Worm (Caenorhabditis elegans) whole organism, L2 larva: ENCODE results near the gene F40G9.6.

Experiments used
- C34F6.9 ChIP-seq: fragments of 150-350 bp; optimal IDR thresholded peaks from 2 replicates; lab custom pipeline; 2014; ENCODE audit warnings: missing biosample characterization, missing genetic modification characterization
- F13H6.1 ChIP-seq: sonication (generic microtip); optimal IDR thresholded peaks from 2 replicates; lab custom pipeline; 2016; ENCODE audit warnings: missing genetic modification characterization, missing compliant biosample characterization
- R02D3.7 ChIP-seq: fragments of 150-350 bp; optimal IDR thresholded peaks from 2 replicates; lab custom pipeline; 2014; ENCODE audit warnings: missing biosample characterization, missing genetic modification characterization
- Y55F3AM.14 ChIP-seq: fragments of 200-800 bp; sonication (Bioruptor generic); optimal IDR thresholded peaks from 2 replicates; lab custom pipeline; 2018; ENCODE audit warnings: mild to moderate bottlenecking, missing genetic modification characterization, missing compliant biosample characterization
- ZK546.5 ChIP-seq: sonication (generic microtip); optimal IDR thresholded peaks from 2 replicates; lab custom pipeline; 2017; ENCODE audit warnings: missing biosample characterization, missing genetic modification characterization
- alr-1 ChIP-seq: fragments of 150-350 bp; optimal IDR thresholded peaks from 2 replicates; lab custom pipeline; 2014; ENCODE audit warnings: missing biosample characterization, missing genetic modification characterization
- aly-2 ChIP-seq: fragments of 150-350 bp; optimal IDR thresholded peaks from 2 replicates; lab custom pipeline; 2014; ENCODE audit warnings: missing biosample characterization, missing genetic modification characterization
- ama-1 ChIP-seq: fragments of 150-350 bp; optimal IDR thresholded peaks from 2 replicates; lab custom pipeline; 2018; ENCODE audit warnings: inconsistent platforms
- blmp-1 ChIP-seq: sonication (generic microtip); optimal IDR thresholded peaks from 2 replicates; lab custom pipeline; 2017; ENCODE audit warnings: missing genetic modification characterization, mild to moderate bottlenecking, missing compliant biosample characterization, antibody characterized with exemption, moderate library complexity; ENCODE audit not compliant: insufficient read depth
- ceh-16 ChIP-seq: fragments of 150-350 bp; optimal IDR thresholded peaks from 2 replicates; lab custom pipeline; 2014; ENCODE audit warnings: missing biosample characterization, missing genetic modification characterization
- ceh-82 ChIP-seq: fragments of 150-350 bp; optimal IDR thresholded peaks from 2 replicates; lab custom pipeline; 2014; ENCODE audit warnings: missing biosample characterization, missing genetic modification characterization
- crh-2 ChIP-seq: sonication (generic microtip); optimal IDR thresholded peaks from 2 replicates; lab custom pipeline; 2017; ENCODE audit warnings: missing biosample characterization, missing genetic modification characterization
- dmd-4 ChIP-seq: sonication (generic microtip); optimal IDR thresholded peaks from 2 replicates; lab custom pipeline; 2017; ENCODE audit warnings: missing biosample characterization, missing genetic modification characterization
- egl-27 ChIP-seq: sonication (generic microtip); optimal IDR thresholded peaks from 3 replicates; lab custom pipeline; 2017; ENCODE audit warnings: missing biosample characterization, missing genetic modification reagents, missing genetic modification characterization
- elt-1 ChIP-seq: fragments of 150-350 bp; optimal IDR thresholded peaks from 2 replicates; lab custom pipeline; 2014; ENCODE audit warnings: missing biosample characterization, missing genetic modification characterization
- elt-3 ChIP-seq: sonication (generic microtip); optimal IDR thresholded peaks from 2 replicates; lab custom pipeline; 2017; ENCODE audit warnings: missing biosample characterization, missing genetic modification characterization
- fos-1 ChIP-seq: fragments of 150-350 bp; optimal IDR thresholded peaks from 2 replicates; lab custom pipeline; 2014; ENCODE audit warnings: missing biosample characterization, missing genetic modification characterization
- gmeb-1 ChIP-seq: fragments of 150-350 bp; optimal IDR thresholded peaks from 2 replicates; lab custom pipeline; 2014; ENCODE audit warnings: missing biosample characterization, missing genetic modification characterization
- lin-13 ChIP-seq: fragments of 150-350 bp; optimal IDR thresholded peaks from 2 replicates; lab custom pipeline; 2014; ENCODE audit warnings: missing biosample characterization, missing genetic modification reagents, missing genetic modification characterization
- lin-39 ChIP-seq: fragments of 150-350 bp; optimal IDR thresholded peaks from 2 replicates; lab custom pipeline; 2014; ENCODE audit warnings: missing biosample characterization, missing genetic modification reagents, missing genetic modification characterization
- lsy-2 ChIP-seq, 2 experiments: fragments of 150-350 bp in 1 of 2; sonication (generic microtip) in 1 of 2; optimal IDR thresholded peaks; 2 replicates each; lab custom pipeline; 2014 to 2017; ENCODE audit warnings: missing biosample characterization in 2 of 2, missing genetic modification characterization in 2 of 2
- mab-5 ChIP-seq: fragments of 150-350 bp; optimal IDR thresholded peaks from 2 replicates; lab custom pipeline; 2014; ENCODE audit warnings: missing biosample characterization, missing genetic modification characterization
- mbf-1 ChIP-seq: sonication (generic microtip); optimal IDR thresholded peaks from 2 replicates; lab custom pipeline; 2017; ENCODE audit warnings: missing biosample characterization, missing genetic modification characterization
- mdl-1 ChIP-seq, 2 experiments: fragments of 150-350 bp in 1 of 2; sonication (generic microtip) in 1 of 2; optimal IDR thresholded peaks; 2 replicates each; lab custom pipeline; 2017; ENCODE audit warnings: missing biosample characterization in 2 of 2, missing genetic modification characterization in 2 of 2
- nhr-10 ChIP-seq: sonication (generic microtip); optimal IDR thresholded peaks from 2 replicates; lab custom pipeline; 2017; ENCODE audit warnings: missing biosample characterization, missing genetic modification characterization
- nhr-11 ChIP-seq: fragments of 150-350 bp; optimal IDR thresholded peaks from 2 replicates; lab custom pipeline; 2014; ENCODE audit warnings: missing biosample characterization, missing genetic modification characterization
- nhr-12 ChIP-seq: fragments of 150-350 bp; optimal IDR thresholded peaks from 2 replicates; lab custom pipeline; 2014; ENCODE audit warnings: missing biosample characterization, missing genetic modification characterization
- nhr-129 ChIP-seq: fragments of 150-350 bp; optimal IDR thresholded peaks from 2 replicates; lab custom pipeline; 2014; ENCODE audit warnings: missing biosample characterization, missing genetic modification characterization
- nhr-21 ChIP-seq: fragments of 150-350 bp; optimal IDR thresholded peaks from 2 replicates; lab custom pipeline; 2014; ENCODE audit warnings: missing biosample characterization, missing genetic modification characterization
- nhr-23 ChIP-seq: fragments of 150-350 bp; optimal IDR thresholded peaks from 2 replicates; lab custom pipeline; 2014; ENCODE audit warnings: missing biosample characterization, missing genetic modification reagents, missing genetic modification characterization
- nhr-237 ChIP-seq: fragments of 150-350 bp; optimal IDR thresholded peaks from 2 replicates; lab custom pipeline; 2014; ENCODE audit warnings: missing biosample characterization, missing genetic modification characterization
- nhr-25 ChIP-seq: fragments of 150-350 bp; sonication (generic microtip); optimal IDR thresholded peaks from 3 replicates; lab custom pipeline; 2014; ENCODE audit warnings: missing biosample characterization, missing genetic modification characterization
- nhr-77 ChIP-seq: fragments of 150-350 bp; optimal IDR thresholded peaks from 2 replicates; lab custom pipeline; 2014; ENCODE audit warnings: missing biosample characterization, missing genetic modification characterization
- peb-1 ChIP-seq: fragments of 150-350 bp; optimal IDR thresholded peaks from 2 replicates; lab custom pipeline; 2014; ENCODE audit warnings: missing biosample characterization, missing genetic modification characterization
- sem-4 ChIP-seq: fragments of 150-350 bp; optimal IDR thresholded peaks from 2 replicates; lab custom pipeline; 2014; ENCODE audit warnings: missing biosample characterization, missing genetic modification reagents, missing genetic modification characterization
- skn-1 ChIP-seq: sonication (generic microtip); optimal IDR thresholded peaks from 2 replicates; lab custom pipeline; 2017; ENCODE audit warnings: missing biosample characterization, missing genetic modification characterization
- sma-3 ChIP-seq: sonication (generic microtip); optimal IDR thresholded peaks from 2 replicates; lab custom pipeline; 2016; ENCODE audit warnings: missing genetic modification reagents, missing genetic modification characterization, missing compliant biosample characterization
- sma-9 ChIP-seq, 2 experiments: fragments of 150-350 bp in 1 of 2; sonication (generic microtip) in 1 of 2; optimal IDR thresholded peaks; 2 replicates each; lab custom pipeline; 2014 to 2016; ENCODE audit warnings: missing genetic modification characterization in 2 of 2, mild to moderate bottlenecking in 1 of 2, missing biosample characterization in 1 of 2, missing compliant biosample characterization in 1 of 2, missing genetic modification reagents in 1 of 2, moderate library complexity in 1 of 2
- snpc-4 ChIP-seq: fragments of 150-350 bp; optimal IDR thresholded peaks from 2 replicates; lab custom pipeline; 2014; ENCODE audit warnings: missing biosample characterization, missing genetic modification characterization
- unc-39 ChIP-seq: fragments of 150-350 bp; optimal IDR thresholded peaks from 2 replicates; lab custom pipeline; 2014; ENCODE audit warnings: missing biosample characterization, missing genetic modification characterization
- unc-55 ChIP-seq: fragments of 150-350 bp; sonication (generic microtip); optimal IDR thresholded peaks from 3 replicates; lab custom pipeline; 2014; ENCODE audit warnings: missing biosample characterization, missing genetic modification reagents, missing genetic modification characterization
- unc-62 ChIP-seq: fragments of 150-350 bp; optimal IDR thresholded peaks from 2 replicates; lab custom pipeline; 2014; ENCODE audit warnings: missing biosample characterization, missing genetic modification reagents, missing genetic modification characterization
- zag-1 ChIP-seq: fragments of 150-350 bp; optimal IDR thresholded peaks from 2 replicates; lab custom pipeline; 2014; ENCODE audit warnings: missing biosample characterization, missing genetic modification characterization
- ztf-1 ChIP-seq: fragments of 200-800 bp; sonication (Bioruptor generic); conservative IDR thresholded peaks from 2 replicates; pipeline ENCODE4 v1.3.6; 2022; ENCODE audit warnings: missing genetic modification characterization, missing compliant biosample characterization
- ztf-11 ChIP-seq: sonication (generic microtip); optimal IDR thresholded peaks from 2 replicates; lab custom pipeline; 2017; ENCODE audit warnings: missing biosample characterization, missing genetic modification characterization
- ztf-4 ChIP-seq: fragments of 150-350 bp; optimal IDR thresholded peaks from 2 replicates; lab custom pipeline; 2014; ENCODE audit warnings: missing biosample characterization, missing genetic modification characterization

F40G9.6 gene

ce11 chrIII:179123-179592 is at the start of gene F40G9.6:
TSS of gene F40G9.6 (plus strand) at chrIII:179542.
- TF ChIP-seq alr-1 (no peak), nhr-77 (no peak), ztf-4 (tag; lab: Kevin White, UChicago) (no peak), nhr-12 (tag; lab: Kevin White, UChicago) (no peak), nhr-129 (tag; lab: Kevin White, UChicago) (no peak), snpc-4 (tag; lab: Kevin White, UChicago) (no peak), fos-1 (tag; lab: Kevin White, UChicago) (no peak), elt-1 (tag; lab: Kevin White, UChicago) (no peak), C34F6.9 (tag; lab: Kevin White, UChicago) (no peak)
- TF ChIP-seq, all 48 proteins: peak for 0

- TF ChIP-seq zag-1 (tag; lab: Kevin White, UChicago) (no peak), R02D3.7 (no peak), ama-1 (no peak), elt-3 (tag; lab: Kevin White, UChicago) (no peak), lin-13 (GFP tag; lab: Kevin White, UChicago) (no peak), mdl-1 (tag; optimal IDR thresholded peaks at IDR 0.05; lab: Kevin White, UChicago) (no peak), sma-3 (no peak), ceh-16 (no peak), dmd-4 (tag; lab: Kevin White, UChicago) (no peak), nhr-12 (tag; lab: Kevin White, UChicago) (no peak), unc-39 (tag; lab: Kevin White, UChicago) (no peak), nhr-10 (tag; lab: Kevin White, UChicago) (no peak), snpc-4 (tag; lab: Kevin White, UChicago) (no peak), ztf-11 (no peak), skn-1 (tag; lab: Kevin White, UChicago) (no peak), nhr-11 (no peak), egl-27 (tag; lab: Kevin White, UChicago) (no peak)
These were observed 48.7 kb upstream of the F40G9.6 start, which contains the start of the genes nhr-280 and C29F9.2 for ce11 chrIII:130650-131049. TSS of gene nhr-280 (minus strand) at chrIII:130750. TSS of gene C29F9.2 (plus strand) at chrIII:130947.

ce11 chrIII:131627-132026 is 47.7 kb upstream of the F40G9.6 start:
- TF ChIP-seq ztf-4 (tag; lab: Kevin White, UChicago) (no peak), skn-1 (tag; lab: Kevin White, UChicago) (no peak), blmp-1 (tag; lab: Kevin White, UChicago) (no peak), R02D3.7 (no peak), crh-2 (tag; lab: Kevin White, UChicago) (peak; percentile 60), dmd-4 (tag; lab: Kevin White, UChicago) (no peak), nhr-77 (no peak), unc-39 (tag; lab: Kevin White, UChicago) (no peak), zag-1 (tag; lab: Kevin White, UChicago) (peak; percentile 19), aly-2 (tag; lab: Kevin White, UChicago) (no peak), sem-4 (tag; lab: Kevin White, UChicago) (no peak), ceh-16 (no peak), nhr-237 (tag; lab: Kevin White, UChicago) (no peak), nhr-12 (tag; lab: Kevin White, UChicago) (no peak), F13H6.1 (tag; lab: Kevin White, UChicago) (peak; percentile 22), C34F6.9 (tag; lab: Kevin White, UChicago) (peak; percentile 83), nhr-23 (tag; lab: Kevin White, UChicago) (no peak), nhr-21 (tag; lab: Kevin White, UChicago) (peak; percentile 16), ama-1 (no peak), sma-3 (no peak), peb-1 (tag; lab: Kevin White, UChicago) (no peak), nhr-10 (tag; lab: Kevin White, UChicago) (no peak), lin-13 (GFP tag; lab: Kevin White, UChicago) (no peak), elt-3 (tag; lab: Kevin White, UChicago) (no peak), sma-9 (GFP tag; optimal IDR thresholded peaks at IDR 0.05; lab: Kevin White, UChicago) (no peak), sma-9 (tag; optimal IDR thresholded peaks at IDR 0.05; lab: Kevin White, UChicago) (no peak), unc-55 (GFP tag; lab: Kevin White, UChicago) (peak; percentile 84), mdl-1 (tag; optimal IDR thresholded peaks at IDR 0.05; lab: Kevin White, UChicago) (no peak), egl-27 (tag; lab: Kevin White, UChicago) (no peak), Y55F3AM.14 (GFP tag; lab: Kevin White, UChicago) (no peak), gmeb-1 (tag; lab: Kevin White, UChicago) (peak; percentile 46), fos-1 (tag; lab: Kevin White, UChicago) (peak; percentile 54), ZK546.5 (tag; lab: Kevin White, UChicago) (no peak), ztf-1 (GFP tag; lab: Robert Waterston, UW) (no peak), elt-1 (tag; lab: Kevin White, UChicago) (no peak), nhr-11 (no peak), nhr-129 (tag; lab: Kevin White, UChicago) (peak; percentile 79), unc-62 (GFP tag; lab: Kevin White, UChicago) (no peak), alr-1 (no peak), lin-39 (no peak), lsy-2 (tag; optimal IDR thresholded peaks at IDR 0.05; lab: Kevin White, UChicago) (peak in 1 of 2 experiments; percentile 75), mbf-1 (tag; lab: Kevin White, UChicago) (no peak), nhr-25 (no peak), snpc-4 (tag; lab: Kevin White, UChicago) (no peak), ztf-11 (no peak), mab-5 (no peak), ceh-82 (tag; lab: Kevin White, UChicago) (no peak)
